Fruit fly (Drosophila melanogaster) whole organism, prepupa: ENCODE data around the gene HP5.

Experiments
- Blimp-1 ChIP-seq: fragments of 200-800 bp; sonication (Bioruptor generic); optimal IDR thresholded peaks from 3 replicates; lab custom pipeline; 2017; ENCODE audit warnings: missing biosample characterization, missing genetic modification characterization, mild to moderate bottlenecking, moderate library complexity, missing genetic modification reagents
- CG6808 ChIP-seq: fragments of 200-800 bp; sonication (Bioruptor generic); optimal IDR thresholded peaks from 3 replicates; lab custom pipeline; 2017; ENCODE audit warnings: missing biosample characterization, missing genetic modification characterization, mild to moderate bottlenecking, moderate library complexity, missing genetic modification reagents
- CG8119 ChIP-seq: fragments of 200-800 bp; sonication (Bioruptor generic); IDR thresholded peaks from 3 replicates; pipeline ENCODE4 v1.3.6; 2022; ENCODE audit warnings: missing biosample characterization, missing genetic modification characterization
- CG8632 ChIP-seq: fragments of 200-800 bp; sonication (Bioruptor generic); optimal IDR thresholded peaks from 3 replicates; lab custom pipeline; 2016; ENCODE audit warnings: missing biosample characterization, missing genetic modification characterization
- Eip75B ChIP-seq: fragments of 200-800 bp; sonication (Bioruptor generic); optimal IDR thresholded peaks from 3 replicates; lab custom pipeline; 2016; ENCODE audit warnings: missing biosample characterization, missing genetic modification characterization
- spab ChIP-seq: fragments of 200-800 bp; sonication (Bioruptor generic); optimal IDR thresholded peaks from 2 replicates; lab custom pipeline; 2017; ENCODE audit warnings: missing biosample characterization, mild to moderate bottlenecking, missing genetic modification characterization, missing genetic modification reagents
- ss ChIP-seq, 2 experiments: fragments of 200-800 bp; sonication (Bioruptor generic); optimal IDR thresholded peaks; 2 replicates in 1 of 2; 3 replicates in 1 of 2; lab custom pipeline; 2017 to 2018; ENCODE audit warnings: mild to moderate bottlenecking in 2 of 2, missing biosample characterization in 2 of 2, missing genetic modification characterization in 2 of 2, moderate library complexity in 1 of 2

DNA sequence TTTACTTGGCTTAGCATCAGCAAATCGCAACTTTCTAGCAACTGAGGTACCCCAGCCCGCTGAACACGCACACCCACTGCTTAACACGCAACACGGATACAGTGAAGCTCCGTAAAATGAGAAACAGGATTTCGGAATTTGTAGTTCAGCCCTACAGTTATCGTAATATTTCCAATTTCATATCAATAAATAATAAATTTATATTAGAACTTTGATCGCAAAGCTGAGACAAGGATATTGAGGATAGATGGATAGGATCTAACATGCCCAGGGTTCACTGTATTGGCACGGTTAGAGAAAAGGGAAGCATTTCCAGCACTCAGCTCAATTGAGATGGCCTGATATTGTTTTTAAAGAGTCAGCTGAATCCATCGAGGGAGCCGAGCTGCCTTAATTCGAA, 35.4 kb upstream of the HP5 start:
- TF ChIP-seq ss (GFP tag; optimal IDR thresholded peaks at IDR 0.05; lab: Kevin White, UChicago) (peak in 1 of 2 experiments; percentile 37), Eip75B (GFP tag; lab: Kevin White, UChicago) (no peak), spab (GFP tag; lab: Kevin White, UChicago) (no peak), CG8632 (GFP tag; lab: Kevin White, UChicago) (no peak), Blimp-1 (GFP tag; lab: Kevin White, UChicago) (no peak), CG6808 (GFP tag; lab: Kevin White, UChicago) (no peak), CG8119 (GFP tag; lab: Robert Waterston, UW) (peak; percentile 32; the same call in 1 of the 3 replicates)
